Worm (Caenorhabditis elegans): ENCODE results near the gene nhr-43.

ce11 chrIV:11871898-11872297 lies 27.5 kb upstream of the nhr-43 start:
- TF ChIP-seq him-1 (tag; optimal IDR thresholded peaks at IDR 0.05): no peak
- TF ChIP-seq W03F9.2 (tag; optimal IDR thresholded peaks at IDR 0.05): no peak

All from whole organism, L4/young adult.